Fruit fly (Drosophila melanogaster): Measurements from ENCODE around the gene CG11349.
A peak's percentile ranks its signal among the peaks of the same experiment; 100 is the strongest.

Gene CG11349

DNA sequence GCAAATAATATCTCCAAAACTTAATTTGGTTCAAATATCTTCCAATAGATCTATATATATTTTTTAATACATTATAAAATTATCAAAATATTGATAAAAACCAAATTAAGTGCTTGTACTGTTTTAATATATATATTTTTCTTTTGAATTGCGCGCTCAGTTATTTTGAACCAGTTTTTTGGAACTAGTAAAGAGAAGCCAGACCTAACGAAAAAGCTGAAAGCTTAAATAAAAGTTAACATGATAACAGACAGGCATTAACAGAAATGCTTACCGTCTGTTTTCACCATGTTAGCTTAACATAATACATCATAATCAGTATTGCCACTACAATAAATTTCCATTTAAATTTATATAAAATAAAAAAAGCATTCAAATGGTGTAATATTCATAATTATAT lies 37.4 kb downstream of the CG11349 start:
- TF ChIP-seq so (GFP tag; IDR thresholded peaks at IDR 0.05) (no peak), NK7.1 (GFP tag; optimal IDR thresholded peaks at IDR 0.05) (no peak), pzg (GFP tag; optimal IDR thresholded peaks at IDR 0.05) (peak; percentile 13), CG6854 (GFP tag; optimal IDR thresholded peaks at IDR 0.05) (no peak), CG33213 (GFP tag; optimal IDR thresholded peaks at IDR 0.05) (no peak), pum (GFP tag; optimal IDR thresholded peaks at IDR 0.05) (no peak), CG1529 (GFP tag; optimal IDR thresholded peaks at IDR 0.05) (no peak), gcm2 (GFP tag; optimal IDR thresholded peaks at IDR 0.05) (no peak), stwl (tag; optimal IDR thresholded peaks at IDR 0.05) (peak; percentile 31), CG2199 (GFP tag; IDR thresholded peaks at IDR 0.05) (no peak), Nf-YA (GFP tag; IDR thresholded peaks at IDR 0.05) (no peak), psq (GFP tag; optimal IDR thresholded peaks at IDR 0.05) (no peak), CG15514 (GFP tag; optimal IDR thresholded peaks at IDR 0.05) (peak; percentile 99), CG7556 (GFP tag; optimal IDR thresholded peaks at IDR 0.05) (no peak), CG9876 (GFP tag; optimal IDR thresholded peaks at IDR 0.05) (no peak), zf30C (GFP tag; optimal IDR thresholded peaks at IDR 0.05) (no peak), ash1 (GFP tag; optimal IDR thresholded peaks at IDR 0.05) (no peak), Dp (GFP tag; optimal IDR thresholded peaks at IDR 0.05) (peak; percentile 91), E2f2 (GFP tag; IDR thresholded peaks at IDR 0.05) (peak; percentile 92), fd96Cb (tag; optimal IDR thresholded peaks at IDR 0.05) (no peak), CG1233 (GFP tag; optimal IDR thresholded peaks at IDR 0.05) (no peak), CG13287 (GFP tag; IDR thresholded peaks at IDR 0.05; ENCODE audit: partially characterized antibody) (peak; percentile 67), Sry-β (GFP tag; optimal IDR thresholded peaks at IDR 0.05) (no peak), sc (optimal IDR thresholded peaks at IDR 0.05) (no peak), sc (GFP tag; optimal IDR thresholded peaks at IDR 0.05) (no peak), PHDP (tag; optimal IDR thresholded peaks at IDR 0.05) (no peak), caup (GFP tag; optimal IDR thresholded peaks at IDR 0.05; ENCODE audit: severe bottlenecking) (no peak), CG7271 (tag; optimal IDR thresholded peaks at IDR 0.05) (no peak)

DNA sequence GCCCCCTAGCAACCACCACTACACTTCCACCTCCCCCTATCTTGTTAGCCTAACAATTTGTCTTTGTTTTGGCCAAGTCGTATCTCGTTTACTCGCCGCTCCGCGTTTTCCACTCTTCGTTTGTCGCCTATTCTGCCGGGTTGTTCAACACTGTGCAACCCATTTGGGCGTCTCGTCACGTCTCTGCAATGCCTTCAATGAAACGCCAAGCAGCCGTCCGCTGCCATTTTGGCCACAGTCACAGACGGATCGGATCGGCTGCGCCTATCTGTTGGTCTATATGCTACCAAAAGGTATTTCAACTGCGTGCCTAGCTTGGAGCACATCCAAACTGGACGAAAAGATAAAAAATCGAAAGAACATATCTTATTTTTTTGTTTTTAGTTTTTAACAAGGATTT lies 43.5 kb downstream of the CG11349 start:
- TF ChIP-seq sqz (GFP tag; optimal IDR thresholded peaks at IDR 0.05) (no peak), CG14667 (GFP tag; IDR thresholded peaks at IDR 0.05) (no peak), Awh (GFP tag; IDR thresholded peaks at IDR 0.05) (0 out of 2 replicates have a peak, but pooled peaks have one; percentile 12), odd (GFP tag; optimal IDR thresholded peaks at IDR 0.05) (no peak), lbe (GFP tag; optimal IDR thresholded peaks at IDR 0.05) (no peak), pum (GFP tag; optimal IDR thresholded peaks at IDR 0.05) (no peak), H2.0 (GFP tag; IDR thresholded peaks at IDR 0.05) (no peak; the same call in 1 of the 2 replicates), D (optimal IDR thresholded peaks at IDR 0.05) (no peak), D (GFP tag; optimal IDR thresholded peaks at IDR 0.05) (no peak), tgo (GFP tag; IDR thresholded peaks at IDR 0.05) (0 out of 3 replicates have a peak, but pooled peaks have one; percentile 15), ham (GFP tag; IDR thresholded peaks at IDR 0.05) (no peak), CG13287 (GFP tag; IDR thresholded peaks at IDR 0.05; ENCODE audit: partially characterized antibody) (no peak), Drgx (GFP tag; IDR thresholded peaks at IDR 0.05) (0 out of 2 replicates have a peak, but pooled peaks have one; percentile 14), vvl (GFP tag; IDR thresholded peaks at IDR 0.05) (0 out of 2 replicates have a peak, but pooled peaks have one; percentile 39), rib (GFP tag; IDR thresholded peaks at IDR 0.05) (no peak), pzg (GFP tag; optimal IDR thresholded peaks at IDR 0.05) (no peak), Sry-δ (GFP tag; optimal IDR thresholded peaks at IDR 0.05) (no peak), grau (tag; optimal IDR thresholded peaks at IDR 0.05) (no peak), gsb (GFP tag; IDR thresholded peaks at IDR 0.05) (no peak), chinmo (GFP tag; IDR thresholded peaks at IDR 0.05; ENCODE audit: partially characterized antibody) (peak; percentile 85; the same call in 3 of the 4 replicates), ase (GFP tag; IDR thresholded peaks at IDR 0.05) (0 out of 3 replicates have a peak, but pooled peaks have one; percentile 13), sc (optimal IDR thresholded peaks at IDR 0.05) (no peak), sc (GFP tag; optimal IDR thresholded peaks at IDR 0.05) (no peak), CG6175 (GFP tag; IDR thresholded peaks at IDR 0.05) (peak; percentile 44; the same call in 1 of the 3 replicates), CG4404 (GFP tag; IDR thresholded peaks at IDR 0.05) (0 out of 2 replicates have a peak, but pooled peaks have one; percentile 7), crc (GFP tag; optimal IDR thresholded peaks at IDR 0.05) (no peak), gce (GFP tag; IDR thresholded peaks at IDR 0.05) (no peak), Ets65A (GFP tag) (peak; percentile 59), CG7745 (tag; optimal IDR thresholded peaks at IDR 0.05) (no peak)
